Worm (Caenorhabditis elegans) whole organism, late embryonic: ENCODE measurements around the gene T12A7.9.

Experiments used
- K02D7.2 ChIP-seq: sonication (generic microtip); optimal IDR thresholded peaks from 2 replicates; lab custom pipeline; 2017; ENCODE audit warnings: mild to moderate bottlenecking, missing genetic modification characterization, missing compliant biosample characterization
- K09A11.1 ChIP-seq: sonication (generic microtip); optimal IDR thresholded peaks from 2 replicates; lab custom pipeline; 2017; ENCODE audit warnings: antibody characterized with exemption, mild to moderate bottlenecking, missing genetic modification characterization, missing compliant biosample characterization; ENCODE audit not compliant: insufficient read depth
- ceh-18 ChIP-seq: sonication (generic microtip); optimal IDR thresholded peaks from 2 replicates; lab custom pipeline; 2016; ENCODE audit warnings: missing genetic modification characterization, missing compliant biosample characterization
- ceh-19 ChIP-seq: fragments of 200-800 bp; sonication (Bioruptor generic); optimal IDR thresholded peaks from 2 replicates; lab custom pipeline; 2018; ENCODE audit warnings: mild to moderate bottlenecking, missing genetic modification characterization, missing compliant biosample characterization
- ceh-2 ChIP-seq: sonication (generic microtip); optimal IDR thresholded peaks from 2 replicates; lab custom pipeline; 2016; ENCODE audit warnings: missing genotype, missing genetic modification characterization, missing compliant biosample characterization
- ceh-22 ChIP-seq: sonication (generic microtip); optimal IDR thresholded peaks from 2 replicates; lab custom pipeline; 2017; ENCODE audit warnings: missing biosample characterization, missing genetic modification characterization
- ceh-24 ChIP-seq: sonication (generic microtip); optimal IDR thresholded peaks from 2 replicates; lab custom pipeline; 2016; ENCODE audit warnings: mild to moderate bottlenecking, missing genetic modification characterization, missing compliant biosample characterization
- ceh-31 ChIP-seq: sonication (generic microtip); optimal IDR thresholded peaks from 2 replicates; lab custom pipeline; 2016; ENCODE audit warnings: missing genetic modification characterization, missing compliant biosample characterization
- ceh-45 ChIP-seq: fragments of 200-800 bp; sonication (Bioruptor generic); IDR thresholded peaks from 2 replicates; pipeline ENCODE4 v1.3.6; 2022; ENCODE audit warnings: missing genetic modification reagents, missing genetic modification characterization, missing compliant biosample characterization
- ceh-6 ChIP-seq: fragments of 200-800 bp; sonication (Bioruptor generic); optimal IDR thresholded peaks from 2 replicates; lab custom pipeline; 2018; ENCODE audit warnings: mild to moderate bottlenecking, missing genetic modification characterization, missing compliant biosample characterization
- ceh-9 ChIP-seq: sonication (generic microtip); optimal IDR thresholded peaks from 2 replicates; lab custom pipeline; 2016; ENCODE audit warnings: mild to moderate bottlenecking, missing genetic modification characterization, inconsistent platforms, missing compliant biosample characterization
- dmd-4 ChIP-seq: sonication (generic microtip); optimal IDR thresholded peaks from 2 replicates; lab custom pipeline; 2016; ENCODE audit warnings: borderline replicate concordance, missing genetic modification characterization, missing compliant biosample characterization
- dve-1 ChIP-seq: sonication (generic microtip); optimal IDR thresholded peaks from 2 replicates; lab custom pipeline; 2017; ENCODE audit warnings: antibody characterized with exemption, mild to moderate bottlenecking, missing genetic modification characterization, missing compliant biosample characterization
- elt-2 ChIP-seq: sonication (generic microtip); optimal IDR thresholded peaks from 2 replicates; lab custom pipeline; 2016; ENCODE audit warnings: missing genetic modification reagents, missing genetic modification characterization, missing compliant biosample characterization
- elt-4 ChIP-seq: sonication (generic microtip); optimal IDR thresholded peaks from 2 replicates; lab custom pipeline; 2016; ENCODE audit warnings: missing genetic modification characterization, missing compliant biosample characterization
- eyg-1 ChIP-seq: sonication (generic microtip); optimal IDR thresholded peaks from 2 replicates; lab custom pipeline; 2016; ENCODE audit warnings: missing genotype, missing genetic modification characterization, missing compliant biosample characterization
- fkh-10 ChIP-seq: fragments of 150-350 bp; optimal IDR thresholded peaks from 2 replicates; lab custom pipeline; 2014; ENCODE audit warnings: missing biosample characterization, missing genetic modification reagents, missing genetic modification characterization
- gmeb-2 ChIP-seq: sonication (generic microtip); optimal IDR thresholded peaks from 2 replicates; lab custom pipeline; 2016; ENCODE audit warnings: missing genetic modification characterization, inconsistent platforms, missing compliant biosample characterization
- hlh-13 ChIP-seq: fragments of 200-800 bp; sonication (Bioruptor generic); optimal IDR thresholded peaks from 2 replicates; lab custom pipeline; 2018; ENCODE audit warnings: mild to moderate bottlenecking, missing genetic modification characterization, missing compliant biosample characterization
- lim-6 ChIP-seq: sonication (generic microtip); optimal IDR thresholded peaks from 2 replicates; lab custom pipeline; 2016; ENCODE audit warnings: missing genetic modification characterization, missing compliant biosample characterization
- lin-11 ChIP-seq: fragments of 200-800 bp; sonication (Bioruptor generic); optimal IDR thresholded peaks from 2 replicates; lab custom pipeline; 2018; ENCODE audit warnings: mild to moderate bottlenecking, missing genetic modification characterization, missing compliant biosample characterization
- madf-2 ChIP-seq: sonication (generic microtip); optimal IDR thresholded peaks from 2 replicates; lab custom pipeline; 2017; ENCODE audit warnings: missing genetic modification characterization, missing compliant biosample characterization
- pag-3 ChIP-seq: sonication (generic microtip); optimal IDR thresholded peaks from 2 replicates; lab custom pipeline; 2016; ENCODE audit warnings: missing compliant biosample characterization, missing genetic modification characterization, borderline replicate concordance
- pat-9 ChIP-seq: fragments of 200-800 bp; sonication (Bioruptor generic); optimal IDR thresholded peaks from 2 replicates; lab custom pipeline; 2018; ENCODE audit warnings: mild to moderate bottlenecking, missing genetic modification characterization, moderate library complexity, missing compliant biosample characterization
- pax-1 ChIP-seq: fragments of 150-350 bp; optimal IDR thresholded peaks from 2 replicates; lab custom pipeline; 2014; ENCODE audit warnings: missing biosample characterization, missing genetic modification characterization
- pha-4 ChIP-seq: fragments of 150-350 bp; optimal IDR thresholded peaks from 2 replicates; lab custom pipeline; 2018; ENCODE audit warnings: missing biosample characterization, missing genetic modification reagents, missing genetic modification characterization
- pqm-1 ChIP-seq: sonication (generic microtip); optimal IDR thresholded peaks from 2 replicates; lab custom pipeline; 2016; ENCODE audit warnings: missing genetic modification characterization, missing compliant biosample characterization
- rnt-1 ChIP-seq: sonication (generic microtip); optimal IDR thresholded peaks from 2 replicates; lab custom pipeline; 2016; ENCODE audit warnings: missing genetic modification characterization, missing compliant biosample characterization
- sox-2 ChIP-seq: fragments of 200-800 bp; sonication (Bioruptor generic); IDR thresholded peaks from 2 replicates; pipeline ENCODE4 v1.3.6; 2022; ENCODE audit warnings: missing genetic modification reagents, missing genetic modification characterization, missing compliant biosample characterization
- tbx-7 ChIP-seq: sonication (generic microtip); optimal IDR thresholded peaks from 2 replicates; lab custom pipeline; 2016; ENCODE audit warnings: missing genotype, missing genetic modification characterization, missing compliant biosample characterization
- ttx-3 ChIP-seq: sonication (generic microtip); optimal IDR thresholded peaks from 2 replicates; lab custom pipeline; 2016; ENCODE audit warnings: missing genetic modification reagents, missing genetic modification characterization, missing compliant biosample characterization
- unc-42 ChIP-seq: sonication (generic microtip); optimal IDR thresholded peaks from 2 replicates; lab custom pipeline; 2016; ENCODE audit warnings: missing genotype, missing genetic modification characterization, missing compliant biosample characterization
- unc-55 ChIP-seq: sonication (generic microtip); optimal IDR thresholded peaks from 2 replicates; lab custom pipeline; 2017; ENCODE audit warnings: missing biosample characterization, missing genetic modification reagents, missing genetic modification characterization
- zip-5 ChIP-seq: sonication (generic microtip); optimal IDR thresholded peaks from 2 replicates; lab custom pipeline; 2016; ENCODE audit warnings: missing genetic modification characterization, missing compliant biosample characterization
- ztf-16 ChIP-seq: sonication (generic microtip); optimal IDR thresholded peaks from 2 replicates; lab custom pipeline; 2017; ENCODE audit warnings: missing genetic modification characterization, missing compliant biosample characterization

The T12A7.9 gene

ce11 chrIV:11799240-11799639 lies 43.4 kb upstream of the T12A7.9 start:
- TF ChIP-seq ceh-18 (tag; lab: Kevin White, UChicago) (no peak), unc-55 (peak; percentile 33)
- TF ChIP-seq, all 69 proteins: peak for 1

- TF ChIP-seq sox-2 (GFP tag; lab: Robert Waterston, UW) (no peak), unc-42 (peak; percentile 18)
Measured at ce11 chrIV:11796818-11797217, 41.0 kb upstream of the T12A7.9 start.

- TF ChIP-seq dve-1 (tag; lab: Kevin White, UChicago), result no peak
- TF ChIP-seq zip-5 (tag; lab: Kevin White, UChicago), result no peak
- no peak for TF ChIP-seq ttx-3 (tag; lab: Kevin White, UChicago)
- TF ChIP-seq ztf-16 (tag; lab: Kevin White, UChicago), result no peak
- TF ChIP-seq fkh-10 (GFP tag; lab: Kevin White, UChicago), result no peak
- peak; percentile 22 for TF ChIP-seq unc-42
- TF ChIP-seq pag-3, result no peak
Measured at ce11 chrIV:11795964-11796363, 40.2 kb upstream of the T12A7.9 start.

- no peak for TF ChIP-seq eyg-1 (tag; lab: Kevin White, UChicago)
- no peak for TF ChIP-seq dmd-4 (tag; lab: Kevin White, UChicago)
- TF ChIP-seq pag-3, result no peak
- no peak for TF ChIP-seq pqm-1 (tag; lab: Kevin White, UChicago)
- TF ChIP-seq ceh-31, result no peak
- no peak for TF ChIP-seq elt-2 (tag; lab: Kevin White, UChicago)
- TF ChIP-seq ceh-9 (tag; lab: Kevin White, UChicago), result no peak
- TF ChIP-seq tbx-7, result no peak
- no peak for TF ChIP-seq hlh-13 (GFP tag; lab: Kevin White, UChicago)
- TF ChIP-seq ceh-6 (GFP tag; lab: Kevin White, UChicago), result no peak
- TF ChIP-seq elt-4 (tag; lab: Kevin White, UChicago), result no peak
- no peak for TF ChIP-seq lin-11
- TF ChIP-seq ceh-2 (tag; lab: Kevin White, UChicago), result no peak
- TF ChIP-seq, all 69 proteins: peak for 0
Measured at ce11 chrIV:11793170-11793569, 37.4 kb upstream of the T12A7.9 start.

ce11 chrIV:11792495-11792894 lies 36.7 kb upstream of the T12A7.9 start, which contains the start of gene H01G02.3:
TSS of gene H01G02.3 (minus strand) at chrIV:11792595.
- no peak for TF ChIP-seq ceh-24
- TF ChIP-seq tbx-7, result no peak
- no peak for TF ChIP-seq ttx-3 (tag; lab: Kevin White, UChicago)
- TF ChIP-seq K09A11.1 (tag; lab: Kevin White, UChicago), result no peak
- TF ChIP-seq ceh-2 (tag; lab: Kevin White, UChicago), result no peak
- TF ChIP-seq pax-1 (tag; lab: Kevin White, UChicago), result no peak
- no peak for TF ChIP-seq pat-9 (tag; lab: Kevin White, UChicago)
- TF ChIP-seq zip-5 (tag; lab: Kevin White, UChicago), result no peak
- TF ChIP-seq madf-2 (tag; lab: Kevin White, UChicago), result no peak
- TF ChIP-seq rnt-1 (tag; lab: Kevin White, UChicago), result no peak
- TF ChIP-seq dve-1 (tag; lab: Kevin White, UChicago), result no peak
- no peak for TF ChIP-seq hlh-13 (GFP tag; lab: Kevin White, UChicago)
- no peak for TF ChIP-seq ceh-19 (GFP tag; lab: Kevin White, UChicago)
- no peak for TF ChIP-seq ceh-45 (GFP tag; lab: Robert Waterston, UW)
- TF ChIP-seq ceh-18 (tag; lab: Kevin White, UChicago), result no peak
- TF ChIP-seq ceh-31, result no peak

ce11 chrIV:11788383-11788963 lies 32.7 kb upstream of the T12A7.9 start:
- TF ChIP-seq gmeb-2, result no peak
- TF ChIP-seq tbx-7, result no peak
- no peak for TF ChIP-seq lim-6 (tag; lab: Kevin White, UChicago)
- no peak for TF ChIP-seq ceh-19 (GFP tag; lab: Kevin White, UChicago)
- TF ChIP-seq ceh-22 (tag; lab: Kevin White, UChicago), result no peak
- peak; percentile 93 for TF ChIP-seq unc-42
- no peak for TF ChIP-seq K02D7.2 (tag; lab: Kevin White, UChicago)
- TF ChIP-seq pat-9 (tag; lab: Kevin White, UChicago), result no peak
- no peak for TF ChIP-seq pha-4
- TF ChIP-seq, all 69 proteins: peak for 1
